Fruit fly (Drosophila melanogaster) whole organism, embryonic: ENCODE data around the gene CG31191.

ENCODE experiments used
- BtbVII ChIP-seq: fragments of 200-800 bp; sonication (Bioruptor generic); optimal IDR thresholded peaks from 3 replicates; lab custom pipeline; 2017; ENCODE audit warnings: missing biosample characterization, mild to moderate bottlenecking, missing genetic modification characterization
- CG11398 ChIP-seq: fragments of 200-800 bp; sonication (Bioruptor generic); optimal IDR thresholded peaks from 2 replicates; lab custom pipeline; 2016; ENCODE audit warnings: missing biosample characterization, missing genetic modification characterization
- CG11504 ChIP-seq: fragments of 200-800 bp; sonication (Bioruptor generic); optimal IDR thresholded peaks from 3 replicates; lab custom pipeline; 2019; ENCODE audit warnings: missing biosample characterization, mild to moderate bottlenecking, missing genetic modification characterization, moderate library complexity
- CG12071 ChIP-seq: fragments of 200-800 bp; sonication (Bioruptor generic); optimal IDR thresholded peaks from 3 replicates; lab custom pipeline; 2018; ENCODE audit warnings: missing biosample characterization, mild to moderate bottlenecking, missing genetic modification characterization
- CG12659 ChIP-seq: fragments of 200-800 bp; sonication (Bioruptor generic); optimal IDR thresholded peaks from 3 replicates; lab custom pipeline; 2017; ENCODE audit warnings: mild to moderate bottlenecking, missing biosample characterization, missing genetic modification reagents, missing genetic modification characterization
- CG17361 ChIP-seq: fragments of 200-800 bp; sonication (Bioruptor generic); IDR thresholded peaks from 3 replicates; pipeline ENCODE4 v1.3.6; 2022; ENCODE audit warnings: missing biosample characterization, missing genetic modification characterization
- CG17385 ChIP-seq: fragments of 200-800 bp; sonication (Bioruptor generic); optimal IDR thresholded peaks from 3 replicates; lab custom pipeline; 2018; ENCODE audit warnings: missing biosample characterization, mild to moderate bottlenecking, missing genetic modification characterization
- CG18599 ChIP-seq: fragments of 200-800 bp; sonication (Bioruptor generic); optimal IDR thresholded peaks from 3 replicates; lab custom pipeline; 2017; ENCODE audit warnings: missing biosample characterization, missing genetic modification characterization, mild to moderate bottlenecking, moderate library complexity, missing genetic modification reagents
- CG2712 ChIP-seq: fragments of 200-800 bp; optimal IDR thresholded peaks from 3 replicates; lab custom pipeline; 2019; ENCODE audit warnings: missing biosample characterization, mild to moderate bottlenecking, missing genetic modification characterization, moderate library complexity
- CG31441 ChIP-seq: fragments of 200-800 bp; sonication (Bioruptor generic); IDR thresholded peaks from 2 replicates; pipeline ENCODE4 v1.3.6; 2022; ENCODE audit warnings: missing biosample characterization, missing genetic modification characterization
- CG4820 ChIP-seq: fragments of 200-800 bp; sonication (Bioruptor generic); optimal IDR thresholded peaks from 3 replicates; lab custom pipeline; 2016; ENCODE audit warnings: missing biosample characterization, missing genetic modification characterization
- CG6175 ChIP-seq: fragments of 200-800 bp; sonication (Bioruptor generic); IDR thresholded peaks from 3 replicates; pipeline ENCODE4 v1.3.6; 2022; ENCODE audit warnings: missing biosample characterization, missing genetic modification characterization
- CG6254 ChIP-seq: fragments of 200-800 bp; sonication (Bioruptor generic); optimal IDR thresholded peaks from 3 replicates; lab custom pipeline; 2017; ENCODE audit warnings: mild to moderate bottlenecking, missing biosample characterization, missing genetic modification reagents, missing genetic modification characterization
- CG8281 ChIP-seq: fragments of 200-800 bp; sonication (Bioruptor generic); optimal IDR thresholded peaks from 2 replicates; lab custom pipeline; 2018; ENCODE audit warnings: missing biosample characterization, mild to moderate bottlenecking, missing genetic modification characterization, moderate library complexity
- Dbx ChIP-seq: fragments of 200-800 bp; sonication (Bioruptor generic); IDR thresholded peaks from 3 replicates; pipeline ENCODE4 v1.3.6; 2022; ENCODE audit warnings: missing biosample characterization, missing genetic modification characterization
- Dfd ChIP-seq, 2 experiments: fragments of >200 bp; optimal IDR thresholded peaks; 2 replicates each; lab custom pipeline; 2017; ENCODE audit warnings: missing biosample characterization in 2 of 2, missing genetic modification characterization in 2 of 2
- HHEX ChIP-seq: fragments of 200-800 bp; sonication (Bioruptor generic); optimal IDR thresholded peaks from 3 replicates; lab custom pipeline; 2017; ENCODE audit warnings: missing biosample characterization, mild to moderate bottlenecking, missing genetic modification characterization, missing genetic modification reagents
- Hr3 ChIP-seq: fragments of 200-800 bp; sonication (Bioruptor generic); optimal IDR thresholded peaks from 3 replicates; lab custom pipeline; 2016; ENCODE audit warnings: missing biosample characterization, missing genetic modification characterization
- Mad ChIP-seq: fragments of 200-800 bp; sonication (Bioruptor generic); optimal IDR thresholded peaks from 2 replicates; lab custom pipeline; 2016; ENCODE audit warnings: missing biosample characterization, missing genetic modification characterization
- Oaz ChIP-seq: fragments of 200-800 bp; sonication (Bioruptor generic); IDR thresholded peaks from 2 replicates; pipeline ENCODE4 v1.3.6; 2022; ENCODE audit warnings: missing biosample characterization, missing genetic modification characterization
- Oli ChIP-seq: fragments of 200-800 bp; sonication (Bioruptor generic); optimal IDR thresholded peaks from 2 replicates; lab custom pipeline; 2018; ENCODE audit warnings: missing biosample characterization, mild to moderate bottlenecking, missing genetic modification characterization, moderate library complexity
- Opbp ChIP-seq: fragments of 200-800 bp; sonication (Bioruptor generic); IDR thresholded peaks from 3 replicates; pipeline ENCODE4 v1.3.6; 2022; ENCODE audit warnings: missing biosample characterization, missing genetic modification characterization; ENCODE audit not compliant: partially characterized antibody
- Optix ChIP-seq: fragments of 200-800 bp; sonication (Bioruptor generic); IDR thresholded peaks from 3 replicates; pipeline ENCODE4 v1.3.6; 2022; ENCODE audit warnings: missing biosample characterization, missing genetic modification characterization
- Pdp1 ChIP-seq, 2 experiments: fragments of 200-800 bp; sonication (Bioruptor generic); optimal IDR thresholded peaks; 3 replicates each; lab custom pipeline; 2016; ENCODE audit warnings: missing biosample characterization in 2 of 2, missing genetic modification characterization in 2 of 2, mild to moderate bottlenecking in 1 of 2, moderate library complexity in 1 of 2
- Ptx1 ChIP-seq: fragments of 200-800 bp; sonication (Bioruptor generic); IDR thresholded peaks from 2 replicates; pipeline ENCODE4 v1.3.6; 2022; ENCODE audit warnings: missing biosample characterization, missing genetic modification characterization
- Sin3A ChIP-seq: fragments of >200 bp; optimal IDR thresholded peaks from 2 replicates; lab custom pipeline; 2018
- Six4 ChIP-seq: fragments of 200-800 bp; sonication (Bioruptor generic); optimal IDR thresholded peaks from 2 replicates; lab custom pipeline; 2016; ENCODE audit warnings: missing biosample characterization, missing genetic modification characterization
- Stat92E ChIP-seq, 3 experiments: fragments of >200 bp in 2 of 3; fragments of 200-800 bp in 1 of 3; sonication (Bioruptor generic) in 1 of 3; optimal IDR thresholded peaks; 2 replicates each; lab custom pipeline; 2017 to 2019; ENCODE audit warnings: missing biosample characterization in 3 of 3, missing genetic modification characterization in 3 of 3, mild to moderate bottlenecking in 1 of 3, moderate library complexity in 1 of 3
- Trl ChIP-seq, 3 experiments: fragments of >200 bp in 2 of 3; fragments of 200-800 bp in 1 of 3; sonication (Bioruptor generic) in 1 of 3; optimal IDR thresholded peaks; 2 replicates in 1 of 3; 3 replicates in 2 of 3; lab custom pipeline; 2016 to 2017; ENCODE audit warnings: missing biosample characterization in 1 of 3, missing genetic modification characterization in 1 of 3
- ap ChIP-seq: fragments of 200-800 bp; sonication (Bioruptor generic); IDR thresholded peaks from 2 replicates; pipeline ENCODE4 v1.3.6; 2022; ENCODE audit warnings: missing biosample characterization, missing genetic modification characterization
- corto ChIP-seq: fragments of 200-800 bp; sonication (Bioruptor generic); optimal IDR thresholded peaks from 2 replicates; lab custom pipeline; 2016; ENCODE audit warnings: missing biosample characterization, mild to moderate bottlenecking, missing genetic modification characterization, moderate library complexity
- da ChIP-seq: fragments of 200-800 bp; sonication (Bioruptor generic); optimal IDR thresholded peaks from 2 replicates; lab custom pipeline; 2016; ENCODE audit warnings: missing biosample characterization, missing genetic modification characterization
- dimm ChIP-seq: fragments of 200-800 bp; sonication (Bioruptor generic); IDR thresholded peaks from 2 replicates; pipeline ENCODE4 v1.3.6; 2022; ENCODE audit warnings: missing biosample characterization, missing genetic modification characterization
- en ChIP-seq: fragments of 200-800 bp; sonication (Bioruptor generic); optimal IDR thresholded peaks from 2 replicates; lab custom pipeline; 2016; ENCODE audit warnings: missing biosample characterization, missing genetic modification characterization
- gt ChIP-seq: fragments of 200-800 bp; sonication (Bioruptor generic); IDR thresholded peaks from 2 replicates; pipeline ENCODE4 v1.3.6; 2022; ENCODE audit warnings: missing biosample characterization, missing genetic modification characterization
- jing ChIP-seq: fragments of 200-800 bp; sonication (Bioruptor generic); optimal IDR thresholded peaks from 2 replicates; lab custom pipeline; 2018; ENCODE audit warnings: missing biosample characterization, mild to moderate bottlenecking, missing genetic modification characterization
- kah ChIP-seq: fragments of 200-800 bp; sonication (Bioruptor generic); optimal IDR thresholded peaks from 2 replicates; lab custom pipeline; 2018; ENCODE audit warnings: missing biosample characterization, mild to moderate bottlenecking, missing genetic modification characterization
- mam ChIP-seq: fragments of 200-800 bp; sonication (Bioruptor generic); optimal IDR thresholded peaks from 3 replicates; lab custom pipeline; 2016; ENCODE audit warnings: missing biosample characterization, missing genetic modification characterization
- odd ChIP-seq: fragments of 200-800 bp; sonication (Bioruptor generic); optimal IDR thresholded peaks from 2 replicates; lab custom pipeline; 2017; ENCODE audit warnings: missing biosample characterization, mild to moderate bottlenecking, missing genetic modification characterization
- org-1 ChIP-seq: fragments of 200-800 bp; sonication (Bioruptor generic); optimal IDR thresholded peaks from 2 replicates; lab custom pipeline; 2017; ENCODE audit warnings: missing biosample characterization, missing genetic modification characterization
- pita ChIP-seq: fragments of 200-800 bp; sonication (Bioruptor generic); optimal IDR thresholded peaks from 2 replicates; lab custom pipeline; 2017; ENCODE audit warnings: missing biosample characterization, mild to moderate bottlenecking, missing genetic modification characterization
- run ChIP-seq: fragments of 200-800 bp; sonication (Bioruptor generic); optimal IDR thresholded peaks from 3 replicates; lab custom pipeline; 2018; ENCODE audit warnings: missing biosample characterization, mild to moderate bottlenecking, missing genetic modification characterization
- shn ChIP-seq: fragments of 200-800 bp; sonication (Bioruptor generic); optimal IDR thresholded peaks from 3 replicates; lab custom pipeline; 2016; ENCODE audit warnings: missing biosample characterization, missing genetic modification characterization
- sima ChIP-seq: fragments of 200-800 bp; sonication (Bioruptor generic); optimal IDR thresholded peaks from 2 replicates; lab custom pipeline; 2016; ENCODE audit warnings: missing biosample characterization, missing genetic modification characterization
- ssp ChIP-seq: fragments of 200-800 bp; sonication (Bioruptor generic); IDR thresholded peaks from 2 replicates; pipeline ENCODE4 v1.3.6; 2022; ENCODE audit warnings: missing biosample characterization, missing genetic modification characterization
- stc ChIP-seq: fragments of 200-800 bp; sonication (Bioruptor generic); IDR thresholded peaks from 2 replicates; pipeline ENCODE4 v1.3.6; 2022; ENCODE audit warnings: missing biosample characterization, missing genetic modification characterization
- stwl ChIP-seq: fragments of 200-800 bp; sonication (Bioruptor generic); optimal IDR thresholded peaks from 3 replicates; lab custom pipeline; 2018; ENCODE audit warnings: missing biosample characterization, mild to moderate bottlenecking, missing genetic modification characterization, moderate library complexity
- tgo ChIP-seq: fragments of 200-800 bp; sonication (Bioruptor generic); IDR thresholded peaks from 3 replicates; pipeline ENCODE4 v1.3.6; 2022; ENCODE audit warnings: missing biosample characterization, missing genetic modification characterization
- tin ChIP-seq: fragments of 200-800 bp; sonication (Bioruptor generic); optimal IDR thresholded peaks from 3 replicates; lab custom pipeline; 2016; ENCODE audit warnings: missing biosample characterization, missing genetic modification characterization
- tll ChIP-seq, 2 experiments: fragments of 200-800 bp in 1 of 2; fragments of >200 bp in 1 of 2; sonication (Bioruptor generic) in 1 of 2; optimal IDR thresholded peaks; 2 replicates each; lab custom pipeline; 2017 to 2019; ENCODE audit warnings: missing biosample characterization in 2 of 2, missing genetic modification characterization in 2 of 2, mild to moderate bottlenecking in 1 of 2, moderate library complexity in 1 of 2

Gene CG31191

DNA sequence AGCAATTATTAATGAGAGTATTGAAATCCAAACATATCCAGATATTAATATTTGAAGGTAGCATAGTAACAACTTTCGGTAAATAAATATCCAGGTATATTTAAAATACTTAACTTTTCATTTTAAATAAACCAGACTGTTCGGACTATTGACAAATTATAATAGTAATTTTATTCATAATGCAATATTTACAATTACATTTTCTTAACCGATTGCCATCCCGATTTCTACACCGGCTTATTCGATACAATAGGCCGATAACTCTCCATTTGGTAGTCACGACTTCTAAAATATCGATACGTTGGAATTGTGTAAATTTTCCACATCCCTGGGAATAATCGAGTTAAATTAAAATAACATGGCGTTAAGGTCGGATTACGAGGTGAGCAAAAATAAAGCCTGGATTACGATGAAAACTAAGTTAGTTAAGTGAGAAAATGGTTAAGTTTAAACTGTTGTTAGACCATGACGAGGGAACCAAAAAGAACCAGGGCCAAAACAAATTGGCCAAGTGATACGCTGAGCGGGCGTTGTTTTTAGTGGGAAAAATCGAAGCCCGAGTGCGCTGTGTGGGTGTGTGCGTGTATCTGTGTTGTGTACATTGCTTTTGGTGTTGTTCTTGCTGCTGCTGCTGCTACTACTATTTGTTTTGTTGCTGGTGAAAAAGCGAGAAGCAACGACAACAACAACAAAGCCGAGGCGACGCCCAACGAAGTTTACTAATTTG is 3.3 kb upstream of the CG31191 start, which contains the start of gene Atpalpha (continued):
- TF ChIP-seq run (tag; lab: Kevin White, UChicago) (no peak), Opbp (GFP tag; lab: Robert Waterston, UW) (peak; percentile 98), tin (GFP tag; lab: Kevin White, UChicago) (no peak), Oli (tag; lab: Kevin White, UChicago) (no peak), dimm (GFP tag; lab: Robert Waterston, UW) (no peak), stwl (tag; lab: Kevin White, UChicago) (peak; percentile 84), Dfd (GFP tag; optimal IDR thresholded peaks at IDR 0.05; lab: Kevin White, UChicago) (no peak), Mad (no peak), corto (peak; percentile 2), stc (no peak), mam (GFP tag; lab: Kevin White, UChicago) (no peak), pita (GFP tag; lab: Kevin White, UChicago) (peak; percentile 24), Oaz (GFP tag; lab: Robert Waterston, UW) (no peak), CG6254 (no peak), CG31441 (GFP tag; lab: Robert Waterston, UW) (peak; percentile 23; the same call in 1 of the 2 replicates), shn (GFP tag; lab: Kevin White, UChicago) (no peak), CG11398 (GFP tag; lab: Kevin White, UChicago) (no peak), Ptx1 (GFP tag; lab: Robert Waterston, UW) (no peak), CG17385 (GFP tag; lab: Kevin White, UChicago) (no peak), Stat92E (GFP tag; optimal IDR thresholded peaks at IDR 0.05; lab: Kevin White, UChicago) (peak in 1 of 3 experiments; percentile 69), sima (GFP tag; lab: Kevin White, UChicago) (no peak), Six4 (GFP tag; lab: Kevin White, UChicago) (no peak), odd (GFP tag; lab: Kevin White, UChicago) (peak; percentile 42), BtbVII (GFP tag; lab: Kevin White, UChicago) (no peak), HHEX (GFP tag; lab: Kevin White, UChicago) (no peak), ap (no peak), jing (GFP tag; lab: Kevin White, UChicago) (no peak), CG12071 (GFP tag; lab: Kevin White, UChicago) (no peak), CG6175 (GFP tag; lab: Robert Waterston, UW) (no peak), kah (GFP tag; lab: Kevin White, UChicago) (no peak), CG4820 (GFP tag; lab: Kevin White, UChicago) (no peak), ssp (GFP tag; lab: Robert Waterston, UW) (peak; percentile 57), da (GFP tag; lab: Kevin White, UChicago) (no peak), CG2712 (tag; lab: Kevin White, UChicago) (peak; percentile 32), CG12659 (GFP tag; lab: Kevin White, UChicago) (peak; percentile 74), tll (GFP tag; optimal IDR thresholded peaks at IDR 0.05; lab: Kevin White, UChicago) (no peak), CG8281 (no peak), en (no peak), tgo (no peak), CG11504 (no peak), CG18599 (GFP tag; lab: Kevin White, UChicago) (peak; percentile 35), org-1 (GFP tag; lab: Kevin White, UChicago) (no peak), Sin3A (lab: Kevin White, UChicago) (peak; percentile 6), Trl (optimal IDR thresholded peaks at IDR 0.05; lab: Kevin White, UChicago) (no peak), Trl (GFP tag; optimal IDR thresholded peaks at IDR 0.05; lab: Kevin White, UChicago) (no peak), gt (GFP tag; lab: Robert Waterston, UW) (no peak), Pdp1 (GFP tag; optimal IDR thresholded peaks at IDR 0.05; lab: Kevin White, UChicago) (peak in 1 of 2 experiments; percentile 43), Hr3 (no peak), Dbx (GFP tag; lab: Robert Waterston, UW) (peak; percentile 30; the same call in 1 of the 3 replicates), CG17361 (peak; percentile 38; the same call in 2 of the 3 replicates), Optix (GFP tag; lab: Robert Waterston, UW) (no peak)
